Worm (Caenorhabditis elegans) whole organism, L4 larva: ENCODE results near the gene srw-112.
A peak's percentile ranks its signal among the peaks of the same experiment; 100 is the strongest.

Experiments
- D1046.2 ChIP-seq: fragments of 200-800 bp; sonication (Bioruptor generic); IDR thresholded peaks from 2 replicates; pipeline ENCODE4 v1.3.6; 2022; ENCODE audit warnings: missing genetic modification characterization, missing compliant biosample characterization
- F10B5.3 ChIP-seq: sonication (generic microtip); optimal IDR thresholded peaks from 2 replicates; lab custom pipeline; 2016; ENCODE audit warnings: mild to moderate bottlenecking, missing genetic modification characterization, missing compliant biosample characterization
- F26F4.8 ChIP-seq: fragments of 200-800 bp; sonication (Bioruptor generic); conservative IDR thresholded peaks from 2 replicates; pipeline ENCODE4 v1.3.6; 2022; ENCODE audit warnings: missing genetic modification characterization, missing compliant biosample characterization
- F37D6.2 ChIP-seq: sonication (generic microtip); optimal IDR thresholded peaks from 2 replicates; lab custom pipeline; 2016; ENCODE audit warnings: mild to moderate bottlenecking, missing genetic modification characterization, missing compliant biosample characterization
- F44E2.7 ChIP-seq: fragments of 200-800 bp; sonication (Bioruptor generic); IDR thresholded peaks from 2 replicates; pipeline ENCODE4 v2.1.2; 2022; ENCODE audit warnings: missing genetic modification characterization, missing compliant biosample characterization
- F49E8.2 ChIP-seq: sonication (generic microtip); optimal IDR thresholded peaks from 2 replicates; lab custom pipeline; 2016; ENCODE audit warnings: missing compliant biosample characterization, mild to moderate bottlenecking, missing genetic modification characterization, borderline replicate concordance
- Y5F2A.4 ChIP-seq: fragments of 200-800 bp; sonication (Bioruptor generic); optimal IDR thresholded peaks from 2 replicates; lab custom pipeline; 2018; ENCODE audit warnings: mild to moderate bottlenecking, missing genetic modification characterization, missing compliant biosample characterization
- ZK337.2 ChIP-seq: fragments of 200-800 bp; sonication (Bioruptor generic); IDR thresholded peaks from 2 replicates; pipeline ENCODE4 v1.3.6; 2022; ENCODE audit warnings: missing genetic modification reagents, missing genetic modification characterization, missing compliant biosample characterization
- aha-1 ChIP-seq: fragments of 150-350 bp; peaks from one replicate; lab custom pipeline; 2014; ENCODE audit warnings: missing biosample characterization, missing genetic modification characterization
- attf-4 ChIP-seq: sonication (generic microtip); optimal IDR thresholded peaks from 3 replicates; lab custom pipeline; 2017; ENCODE audit warnings: missing biosample characterization, missing genetic modification characterization
- ceh-20 ChIP-seq: fragments of 200-800 bp; sonication (Bioruptor generic); IDR thresholded peaks from 2 replicates; pipeline ENCODE4 v1.3.6; 2022; ENCODE audit warnings: missing genetic modification reagents, missing genetic modification characterization, missing compliant biosample characterization
- ceh-32 ChIP-seq: sonication (generic microtip); optimal IDR thresholded peaks from 2 replicates; lab custom pipeline; 2016; ENCODE audit warnings: mild to moderate bottlenecking, missing genetic modification characterization, missing compliant biosample characterization; ENCODE audit not compliant: poor library complexity
- daf-12 ChIP-seq: fragments of 150-350 bp; optimal IDR thresholded peaks from 2 replicates; lab custom pipeline; 2014; ENCODE audit warnings: missing biosample characterization, missing genetic modification reagents, missing genetic modification characterization
- daf-16 ChIP-seq, 3 experiments: sonication (generic microtip); optimal IDR thresholded peaks; 2 replicates each; lab custom pipeline; 2016 to 2017; ENCODE audit warnings: missing genetic modification characterization in 3 of 3, missing genetic modification reagents in 3 of 3, mild to moderate bottlenecking in 2 of 3, missing compliant biosample characterization in 2 of 3, missing biosample characterization in 1 of 3, moderate library complexity in 1 of 3
- dve-1 ChIP-seq: sonication (generic microtip); optimal IDR thresholded peaks from 2 replicates; lab custom pipeline; 2017; ENCODE audit warnings: antibody characterized with exemption, mild to moderate bottlenecking, missing genetic modification characterization, missing compliant biosample characterization; ENCODE audit not compliant: insufficient read depth
- egl-43 ChIP-seq: fragments of 200-800 bp; sonication (Bioruptor generic); IDR thresholded peaks from 2 replicates; pipeline ENCODE4 v1.3.6; 2022; ENCODE audit warnings: missing genetic modification reagents, missing genetic modification characterization, missing compliant biosample characterization
- fkh-10 ChIP-seq: fragments of 150-350 bp; optimal IDR thresholded peaks from 2 replicates; lab custom pipeline; 2014; ENCODE audit warnings: missing biosample characterization, missing genetic modification reagents, missing genetic modification characterization
- hlh-30 ChIP-seq: sonication (generic microtip); optimal IDR thresholded peaks from 2 replicates; lab custom pipeline; 2017; ENCODE audit warnings: antibody characterized with exemption, mild to moderate bottlenecking, missing genetic modification characterization, missing compliant biosample characterization; ENCODE audit not compliant: insufficient read depth
- lir-3 ChIP-seq: sonication (generic microtip); optimal IDR thresholded peaks from 2 replicates; lab custom pipeline; 2016; ENCODE audit warnings: mild to moderate bottlenecking, missing genetic modification characterization, missing compliant biosample characterization
- lsy-2 ChIP-seq, 2 experiments: fragments of 150-350 bp in 1 of 2; sonication (generic microtip) in 1 of 2; optimal IDR thresholded peaks; 2 replicates each; lab custom pipeline; 2014 to 2017; ENCODE audit warnings: missing biosample characterization in 2 of 2, missing genetic modification characterization in 2 of 2
- madf-5 ChIP-seq, 2 experiments: fragments of 200-800 bp; sonication (Bioruptor generic); IDR thresholded peaks; 2 replicates each; pipeline ENCODE4 v1.3.6; 2022; ENCODE audit warnings: missing compliant biosample characterization in 2 of 2, missing genetic modification characterization in 2 of 2
- mdl-1 ChIP-seq, 2 experiments: fragments of 150-350 bp in 1 of 2; sonication (generic microtip) in 1 of 2; optimal IDR thresholded peaks; 2 replicates each; lab custom pipeline; 2014 to 2017; ENCODE audit warnings: missing biosample characterization in 2 of 2, missing genetic modification characterization in 2 of 2
- nhr-102 ChIP-seq: sonication (generic microtip); optimal IDR thresholded peaks from 2 replicates; lab custom pipeline; 2016; ENCODE audit warnings: mild to moderate bottlenecking, missing genetic modification characterization, moderate library complexity, missing compliant biosample characterization
- nhr-111 ChIP-seq: fragments of 200-800 bp; sonication (Bioruptor generic); optimal IDR thresholded peaks from 2 replicates; lab custom pipeline; 2018; ENCODE audit warnings: mild to moderate bottlenecking, missing genetic modification characterization, missing compliant biosample characterization
- nhr-6 ChIP-seq: fragments of 150-350 bp; optimal IDR thresholded peaks from 2 replicates; lab custom pipeline; 2014; ENCODE audit warnings: missing biosample characterization, missing genetic modification characterization
- nhr-77 ChIP-seq: fragments of 150-350 bp; optimal IDR thresholded peaks from 2 replicates; lab custom pipeline; 2014; ENCODE audit warnings: missing biosample characterization, missing genetic modification characterization
- pqm-1 ChIP-seq: sonication (generic microtip); optimal IDR thresholded peaks from 2 replicates; lab custom pipeline; 2017; ENCODE audit warnings: missing biosample characterization, missing genetic modification characterization
- tag-97 ChIP-seq: fragments of 200-800 bp; sonication (Bioruptor generic); IDR thresholded peaks from 2 replicates; pipeline ENCODE4 v1.3.6; 2022; ENCODE audit warnings: missing genetic modification characterization, missing compliant biosample characterization
- unc-62 ChIP-seq, 3 experiments: fragments of 150-350 bp in 1 of 3; sonication (generic microtip); optimal IDR thresholded peaks in 2 of 3; peaks in 1 of 3; 1 replicate in 1 of 3; 2 replicates in 2 of 3; lab custom pipeline; 2014 to 2017; ENCODE audit warnings: missing biosample characterization in 3 of 3, missing genetic modification characterization in 3 of 3, missing genetic modification reagents in 3 of 3, missing genotype in 1 of 3
- vab-7 ChIP-seq: fragments of 200-800 bp; sonication (Bioruptor generic); IDR thresholded peaks from 2 replicates; pipeline ENCODE4 v1.3.6; 2022; ENCODE audit warnings: missing genetic modification reagents, missing genetic modification characterization, missing compliant biosample characterization
- zfp-2 ChIP-seq: sonication (generic microtip); optimal IDR thresholded peaks from 2 replicates; lab custom pipeline; 2016; ENCODE audit warnings: mild to moderate bottlenecking, missing genetic modification characterization, missing compliant biosample characterization
- zip-11 ChIP-seq: fragments of 200-800 bp; sonication (Bioruptor generic); IDR thresholded peaks from 2 replicates; pipeline ENCODE4 v1.3.6; 2022; ENCODE audit warnings: missing genetic modification characterization, missing compliant biosample characterization
- ztf-11 ChIP-seq: fragments of 150-350 bp; optimal IDR thresholded peaks from 2 replicates; lab custom pipeline; 2014; ENCODE audit warnings: missing biosample characterization, missing genetic modification characterization

The srw-112 gene

ce11 chrV:2996105-2996504 lies 9.8 kb downstream of the srw-112 start, which contains the start of gene srw-120:
Gene srw-120 (minus strand): TSS chrV:2996205.
- TF ChIP-seq dve-1 (tag; lab: Kevin White, UChicago) (no peak), mdl-1 (tag; optimal IDR thresholded peaks at IDR 0.05; lab: Kevin White, UChicago) (no peak), tag-97 (GFP tag; lab: Robert Waterston, UW) (no peak), nhr-102 (tag; lab: Kevin White, UChicago) (no peak), madf-5 (GFP tag; IDR thresholded peaks at IDR 0.05; lab: Robert Waterston, UW) (no peak), lsy-2 (tag; optimal IDR thresholded peaks at IDR 0.05; lab: Kevin White, UChicago) (no peak), D1046.2 (GFP tag; lab: Robert Waterston, UW) (no peak), zfp-2 (tag; lab: Kevin White, UChicago) (no peak), zip-11 (GFP tag; lab: Robert Waterston, UW) (no peak), ZK337.2 (no peak), lir-3 (tag; lab: Kevin White, UChicago) (no peak), aha-1 (no peak), daf-12 (tag; lab: Kevin White, UChicago) (no peak), F49E8.2 (tag; lab: Kevin White, UChicago) (no peak), ztf-11 (tag; lab: Kevin White, UChicago) (no peak), vab-7 (GFP tag; lab: Robert Waterston, UW) (no peak)
- TF ChIP-seq, all 104 proteins: peak for 0

ce11 chrV:2993816-2994215 lies 12.0 kb downstream of the srw-112 start, which contains the start of gene srw-115:
Gene srw-115 (minus strand): TSS chrV:2993916.
- TF ChIP-seq madf-5 (GFP tag; IDR thresholded peaks at IDR 0.05; lab: Robert Waterston, UW) (no peak), Y5F2A.4 (GFP tag; lab: Kevin White, UChicago) (no peak), F26F4.8 (GFP tag; lab: Robert Waterston, UW) (no peak)

- TF ChIP-seq unc-62 (GFP tag; optimal IDR thresholded peaks at IDR 0.05 in 1 of 2; lab: Kevin White, UChicago) (peak in 1 of 2 experiments; percentile 97), unc-62 (tag; optimal IDR thresholded peaks at IDR 0.05; lab: Kevin White, UChicago) (no peak), nhr-77 (no peak)
- TF ChIP-seq, all 104 proteins: peak for 1
These were observed 13.8 kb downstream of the srw-112 start for ce11 chrV:2992060-2992459.

- TF ChIP-seq nhr-111 (GFP tag; lab: Kevin White, UChicago), result no peak
- no peak for TF ChIP-seq pqm-1 (tag; lab: Kevin White, UChicago)
- TF ChIP-seq, all 104 proteins: peak for 0
These were observed 14.4 kb downstream of the srw-112 start, which contains the start of gene srw-121 for ce11 chrV:2991485-2991884. Gene srw-121 (minus strand): TSS chrV:2991585.

ce11 chrV:2987407-2987806 lies 18.5 kb downstream of the srw-112 start, which contains the start of gene srh-85:
Gene srh-85 (minus strand): TSS chrV:2987507.
- TF ChIP-seq F37D6.2 (tag; lab: Kevin White, UChicago), result no peak
- no peak for TF ChIP-seq F44E2.7 (GFP tag; lab: Robert Waterston, UW)
- no peak for TF ChIP-seq daf-16 (GFP tag; optimal IDR thresholded peaks at IDR 0.05; lab: Kevin White, UChicago)
- TF ChIP-seq daf-16 (tag; optimal IDR thresholded peaks at IDR 0.05; lab: Kevin White, UChicago), result no peak
- TF ChIP-seq fkh-10, result no peak
- TF ChIP-seq hlh-30 (tag; lab: Kevin White, UChicago), result no peak
- TF ChIP-seq ceh-32, result no peak
- TF ChIP-seq lsy-2 (tag; optimal IDR thresholded peaks at IDR 0.05; lab: Kevin White, UChicago), result no peak
- TF ChIP-seq ceh-20, result no peak
- TF ChIP-seq attf-4 (tag; lab: Kevin White, UChicago), result no peak
- TF ChIP-seq F10B5.3 (tag; lab: Kevin White, UChicago), result no peak
- TF ChIP-seq F49E8.2 (tag; lab: Kevin White, UChicago), result no peak
- no peak for TF ChIP-seq egl-43 (GFP tag; lab: Robert Waterston, UW)
- no peak for TF ChIP-seq nhr-6
